ENCODE assay signal across 1 fruit fly cellular context in the genomic region with DNA sequence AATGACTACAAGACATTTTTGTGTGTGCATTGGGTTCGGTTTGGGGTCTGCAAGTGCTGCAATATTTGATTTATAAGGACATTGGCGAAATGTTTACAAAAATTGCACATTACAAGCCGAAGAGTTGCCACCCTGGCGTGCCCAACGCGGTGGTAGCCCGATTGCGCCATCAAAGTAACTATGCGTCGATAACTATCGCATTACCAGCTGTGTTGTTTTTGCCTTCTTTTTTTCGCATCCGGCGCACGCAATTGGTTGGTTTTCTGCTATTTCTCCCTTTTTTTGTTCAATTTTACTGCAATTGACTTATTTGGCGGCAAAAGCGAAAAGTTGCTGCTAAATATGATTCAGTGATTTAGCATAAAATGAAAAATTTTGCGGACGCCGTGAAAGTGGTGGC.
TF ChIP-seq lines count a peak whose summit lies in the region.

A gene (plus strand): TSS at position 220 of the 400 bp plus-strand sequence.

TF ChIP-seq in whole organism, embryonic, 481 proteins besides CTCF, POLR2A, EP300 and RAD21 (continued from another document):
- TF ChIP-seq sd (tag; optimal IDR thresholded peaks at IDR 0.05; lab: Kevin White, UChicago) (peak; percentile 21), CG3065 (GFP tag; optimal IDR thresholded peaks at IDR 0.05; lab: Kevin White, UChicago) (no peak), cg (GFP tag; optimal IDR thresholded peaks at IDR 0.05; lab: Kevin White, UChicago) (peak; percentile 10), CG10321 (GFP tag; IDR thresholded peaks at IDR 0.05; lab: Robert Waterston, UW) (peak; percentile 42; the same call in 1 of the 2 replicates), danr (GFP tag; IDR thresholded peaks at IDR 0.05; lab: Robert Waterston, UW) (0 out of 2 replicates have a peak, but pooled peaks have one; percentile 13), CG5180 (GFP tag; optimal IDR thresholded peaks at IDR 0.05; lab: Kevin White, UChicago) (no peak), gt (GFP tag; IDR thresholded peaks at IDR 0.05; lab: Robert Waterston, UW) (no peak)
